Worm (Caenorhabditis elegans) whole organism, dauer: ENCODE measurements around the gene srj-8.

Source experiments
- unc-62 ChIP-seq: sonication (generic microtip); optimal IDR thresholded peaks from 2 replicates; lab custom pipeline; 2017; ENCODE audit warnings: missing biosample characterization, missing genetic modification reagents, missing genetic modification characterization

Gene srj-8

DNA sequence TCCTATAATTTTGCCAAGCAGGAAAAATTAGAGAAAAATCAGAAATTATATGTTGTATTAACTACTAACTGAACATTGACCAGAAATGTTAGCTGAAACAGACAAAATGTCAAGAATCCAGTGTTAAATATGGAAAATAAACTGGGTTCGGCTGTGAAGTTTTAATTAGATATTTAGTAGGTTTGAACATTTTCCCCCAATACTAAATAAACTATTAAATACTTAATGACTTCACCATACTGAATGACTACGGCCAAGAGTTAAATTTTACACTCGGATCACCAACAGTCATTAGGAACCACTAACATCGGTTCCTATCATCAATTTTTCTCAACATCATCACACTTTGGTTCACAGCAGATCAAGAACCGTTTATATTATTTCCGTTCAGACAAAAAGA is 47.8 kb downstream of the srj-8 start:
- no peak for TF ChIP-seq unc-62 (GFP tag; lab: Kevin White, UChicago)

- no peak for TF ChIP-seq unc-62 (GFP tag; lab: Kevin White, UChicago)
These were observed 50.1 kb downstream of the srj-8 start, which contains the start of gene srx-122 for ce11 chrV:3297764-3298163. srx-122 (minus strand) TSS chrV:3297864.
